Worm (Caenorhabditis elegans) whole organism, L4 larva: Measurements from ENCODE around the gene F38H4.6.
A peak's percentile ranks its signal among the peaks of the same experiment; 100 is the strongest.

Experiments used
- D1046.2 ChIP-seq: fragments of 200-800 bp; sonication (Bioruptor generic); IDR thresholded peaks from 2 replicates; pipeline ENCODE4 v1.3.6; 2022; ENCODE audit warnings: missing genetic modification characterization, missing compliant biosample characterization
- F26F4.8 ChIP-seq: fragments of 200-800 bp; sonication (Bioruptor generic); conservative IDR thresholded peaks from 2 replicates; pipeline ENCODE4 v1.3.6; 2022; ENCODE audit warnings: missing genetic modification characterization, missing compliant biosample characterization
- F44E2.7 ChIP-seq: fragments of 200-800 bp; sonication (Bioruptor generic); IDR thresholded peaks from 2 replicates; pipeline ENCODE4 v2.1.2; 2022; ENCODE audit warnings: missing genetic modification characterization, missing compliant biosample characterization
- R02D3.7 ChIP-seq: fragments of 150-350 bp; sonication (generic microtip); optimal IDR thresholded peaks from 3 replicates; lab custom pipeline; 2014; ENCODE audit warnings: missing biosample characterization, missing genetic modification characterization
- Y105C5A.15 ChIP-seq: fragments of 200-800 bp; sonication (Bioruptor generic); IDR thresholded peaks from 2 replicates; pipeline ENCODE4 v1.3.6; 2022; ENCODE audit warnings: missing genetic modification characterization, missing compliant biosample characterization
- aha-1 ChIP-seq: fragments of 150-350 bp; peaks from one replicate; lab custom pipeline; 2014; ENCODE audit warnings: missing biosample characterization, missing genetic modification characterization
- ceh-28 ChIP-seq: fragments of 150-350 bp; optimal IDR thresholded peaks from 2 replicates; lab custom pipeline; 2014; ENCODE audit warnings: missing biosample characterization, missing genetic modification reagents, missing genetic modification characterization
- ceh-32 ChIP-seq: sonication (generic microtip); optimal IDR thresholded peaks from 2 replicates; lab custom pipeline; 2016; ENCODE audit warnings: mild to moderate bottlenecking, missing genetic modification characterization, missing compliant biosample characterization; ENCODE audit not compliant: poor library complexity
- ctbp-1 ChIP-seq: fragments of 200-800 bp; sonication (Bioruptor generic); IDR thresholded peaks from 2 replicates; pipeline ENCODE4 v1.3.6; 2022; ENCODE audit warnings: missing genetic modification reagents, missing genetic modification characterization, missing compliant biosample characterization
- daf-16 ChIP-seq, 3 experiments: sonication (generic microtip); optimal IDR thresholded peaks; 2 replicates each; lab custom pipeline; 2016 to 2017; ENCODE audit warnings: missing genetic modification characterization in 3 of 3, missing genetic modification reagents in 3 of 3, mild to moderate bottlenecking in 2 of 3, missing compliant biosample characterization in 2 of 3, missing biosample characterization in 1 of 3, moderate library complexity in 1 of 3
- daf-19 ChIP-seq: fragments of 200-800 bp; sonication (Bioruptor generic); conservative IDR thresholded peaks from 2 replicates; pipeline ENCODE4 v1.3.6; 2022; ENCODE audit warnings: missing genetic modification characterization, missing compliant biosample characterization
- dmd-9 ChIP-seq: fragments of 200-800 bp; sonication (Bioruptor generic); IDR thresholded peaks from 2 replicates; pipeline ENCODE4 v1.3.6; 2022; ENCODE audit warnings: missing genetic modification reagents, missing genetic modification characterization, missing compliant biosample characterization
- dpl-1 ChIP-seq: fragments of 150-350 bp; optimal IDR thresholded peaks from 2 replicates; lab custom pipeline; 2014; ENCODE audit warnings: missing biosample characterization, missing genetic modification reagents, missing genetic modification characterization
- fkh-10 ChIP-seq: fragments of 150-350 bp; optimal IDR thresholded peaks from 2 replicates; lab custom pipeline; 2014; ENCODE audit warnings: missing biosample characterization, missing genetic modification reagents, missing genetic modification characterization
- hif-1 ChIP-seq, 2 experiments: sonication (generic microtip); optimal IDR thresholded peaks; 2 replicates each; lab custom pipeline; 2016 to 2017; ENCODE audit warnings: missing compliant biosample characterization in 2 of 2, missing genetic modification characterization in 2 of 2, missing genetic modification reagents in 2 of 2, missing genotype in 2 of 2, mild to moderate bottlenecking in 1 of 2
- hlh-30 ChIP-seq: sonication (generic microtip); optimal IDR thresholded peaks from 2 replicates; lab custom pipeline; 2017; ENCODE audit warnings: antibody characterized with exemption, mild to moderate bottlenecking, missing genetic modification characterization, missing compliant biosample characterization; ENCODE audit not compliant: insufficient read depth
- lin-13 ChIP-seq: fragments of 150-350 bp; optimal IDR thresholded peaks from 2 replicates; lab custom pipeline; 2014; ENCODE audit warnings: missing biosample characterization, missing genetic modification reagents, missing genetic modification characterization
- lin-29 ChIP-seq: fragments of 200-800 bp; sonication (Bioruptor generic); IDR thresholded peaks from 2 replicates; pipeline ENCODE4 v1.3.6; 2022; ENCODE audit warnings: missing genetic modification reagents, missing genetic modification characterization, missing compliant biosample characterization
- lin-39 ChIP-seq: fragments of 150-350 bp; optimal IDR thresholded peaks from 2 replicates; lab custom pipeline; 2014; ENCODE audit warnings: missing biosample characterization, missing genetic modification reagents, missing genetic modification characterization
- lsy-2 ChIP-seq, 2 experiments: fragments of 150-350 bp in 1 of 2; sonication (generic microtip) in 1 of 2; optimal IDR thresholded peaks; 2 replicates each; lab custom pipeline; 2014 to 2017; ENCODE audit warnings: missing biosample characterization in 2 of 2, missing genetic modification characterization in 2 of 2
- madf-9 ChIP-seq: fragments of 200-800 bp; sonication (Bioruptor generic); conservative IDR thresholded peaks from 2 replicates; pipeline ENCODE4 v1.3.6; 2022; ENCODE audit warnings: missing genetic modification reagents, missing genetic modification characterization, missing compliant biosample characterization
- mdt-29 ChIP-seq: fragments of 200-800 bp; sonication (Bioruptor generic); IDR thresholded peaks from 2 replicates; pipeline ENCODE4 v1.3.6; 2022; ENCODE audit warnings: missing genetic modification reagents, missing genetic modification characterization, missing compliant biosample characterization
- mes-2 ChIP-seq: sonication (generic microtip); optimal IDR thresholded peaks from 2 replicates; lab custom pipeline; 2016; ENCODE audit warnings: missing genotype, mild to moderate bottlenecking, missing genetic modification characterization, missing compliant biosample characterization; ENCODE audit not compliant: poor library complexity, severe bottlenecking
- mxl-3 ChIP-seq: fragments of 200-800 bp; sonication (Bioruptor generic); optimal IDR thresholded peaks from 2 replicates; lab custom pipeline; 2018; ENCODE audit warnings: mild to moderate bottlenecking, missing genetic modification characterization, missing compliant biosample characterization
- nhr-10 ChIP-seq: fragments of 150-350 bp; optimal IDR thresholded peaks from 2 replicates; lab custom pipeline; 2014; ENCODE audit warnings: missing biosample characterization, missing genetic modification characterization
- nhr-111 ChIP-seq: fragments of 200-800 bp; sonication (Bioruptor generic); optimal IDR thresholded peaks from 2 replicates; lab custom pipeline; 2018; ENCODE audit warnings: mild to moderate bottlenecking, missing genetic modification characterization, missing compliant biosample characterization
- nhr-237 ChIP-seq: sonication (generic microtip); optimal IDR thresholded peaks from 2 replicates; lab custom pipeline; 2017; ENCODE audit warnings: missing biosample characterization, missing genetic modification characterization
- nhr-41 ChIP-seq: fragments of 200-800 bp; sonication (Bioruptor generic); IDR thresholded peaks from 2 replicates; pipeline ENCODE4 v1.3.6; 2022; ENCODE audit warnings: missing genetic modification reagents, missing genetic modification characterization, missing compliant biosample characterization
- nhr-48 ChIP-seq: sonication (generic microtip); optimal IDR thresholded peaks from 2 replicates; lab custom pipeline; 2016; ENCODE audit warnings: mild to moderate bottlenecking, missing genetic modification characterization, missing compliant biosample characterization
- nhr-6 ChIP-seq: fragments of 150-350 bp; optimal IDR thresholded peaks from 2 replicates; lab custom pipeline; 2014; ENCODE audit warnings: missing biosample characterization, missing genetic modification characterization
- pha-4 ChIP-seq, 2 experiments: fragments of 150-350 bp in 1 of 2; fragments of 200-800 bp in 1 of 2; sonication (Bioruptor generic) in 1 of 2; IDR thresholded peaks in 1 of 2; optimal IDR thresholded peaks in 1 of 2; 2 replicates each; pipeline versions ENCODE4 v1.3.6 to Lab custom; 2014 to 2022; ENCODE audit warnings: missing genetic modification characterization in 2 of 2, missing genetic modification reagents in 2 of 2, missing biosample characterization in 1 of 2, missing compliant biosample characterization in 1 of 2
- rbr-2 ChIP-seq: sonication (generic microtip); optimal IDR thresholded peaks from 2 replicates; lab custom pipeline; 2016; ENCODE audit warnings: missing genotype, missing genetic modification characterization, missing compliant biosample characterization
- saeg-2 ChIP-seq: fragments of 200-800 bp; sonication (Bioruptor generic); IDR thresholded peaks from 2 replicates; pipeline ENCODE4 v1.3.6; 2022; ENCODE audit warnings: missing genetic modification reagents, missing genetic modification characterization, missing compliant biosample characterization
- sdz-12 ChIP-seq: fragments of 200-800 bp; sonication (Bioruptor generic); optimal IDR thresholded peaks from 2 replicates; lab custom pipeline; 2018; ENCODE audit warnings: mild to moderate bottlenecking, missing genetic modification characterization, missing compliant biosample characterization
- set-16 ChIP-seq: fragments of 200-800 bp; sonication (Bioruptor generic); IDR thresholded peaks from 2 replicates; pipeline ENCODE4 v1.3.6; 2022; ENCODE audit warnings: missing genetic modification reagents, missing genetic modification characterization, missing compliant biosample characterization
- snpc-1.2 ChIP-seq: fragments of 200-800 bp; sonication (Bioruptor generic); IDR thresholded peaks from 2 replicates; pipeline ENCODE4 v1.3.6; 2022; ENCODE audit warnings: missing genetic modification reagents, missing genetic modification characterization, missing compliant biosample characterization
- spr-1 ChIP-seq: sonication (generic microtip); optimal IDR thresholded peaks from 2 replicates; lab custom pipeline; 2016; ENCODE audit warnings: mild to moderate bottlenecking, missing genetic modification characterization, missing compliant biosample characterization
- tra-1 ChIP-seq: fragments of 200-800 bp; sonication (Bioruptor generic); IDR thresholded peaks from 2 replicates; pipeline ENCODE4 v1.3.6; 2022; ENCODE audit warnings: missing genetic modification reagents, missing genetic modification characterization, missing compliant biosample characterization
- unc-130 ChIP-seq: sonication (generic microtip); optimal IDR thresholded peaks from 2 replicates; lab custom pipeline; 2016; ENCODE audit warnings: missing genetic modification reagents, missing genetic modification characterization, missing compliant biosample characterization
- vab-7 ChIP-seq: fragments of 200-800 bp; sonication (Bioruptor generic); IDR thresholded peaks from 2 replicates; pipeline ENCODE4 v1.3.6; 2022; ENCODE audit warnings: missing genetic modification reagents, missing genetic modification characterization, missing compliant biosample characterization
- zfp-2 ChIP-seq: sonication (generic microtip); optimal IDR thresholded peaks from 2 replicates; lab custom pipeline; 2016; ENCODE audit warnings: mild to moderate bottlenecking, missing genetic modification characterization, missing compliant biosample characterization
- zip-11 ChIP-seq: fragments of 200-800 bp; sonication (Bioruptor generic); IDR thresholded peaks from 2 replicates; pipeline ENCODE4 v1.3.6; 2022; ENCODE audit warnings: missing genetic modification characterization, missing compliant biosample characterization

F38H4.6 gene

ce11 chrIV:11833456-11833855, 14.2 kb downstream of the F38H4.6 start, which contains the start of gene M117.4:
Gene M117.4 (minus strand): TSS chrIV:11833556.
- no peak for TF ChIP-seq lin-29
- TF ChIP-seq rbr-2 (tag; lab: Kevin White, UChicago), result no peak
- no peak for TF ChIP-seq nhr-41
- TF ChIP-seq pha-4 (GFP tag; IDR thresholded peaks at IDR 0.05; lab: Robert Waterston, UW), result no peak
- TF ChIP-seq pha-4 (tag; optimal IDR thresholded peaks at IDR 0.05; lab: Kevin White, UChicago), result no peak
- TF ChIP-seq lin-13 (GFP tag; lab: Kevin White, UChicago), result no peak
- TF ChIP-seq ceh-28 (tag; lab: Kevin White, UChicago), result no peak
- no peak for TF ChIP-seq nhr-111
- TF ChIP-seq ceh-32, result no peak
- no peak for TF ChIP-seq zfp-2 (tag; lab: Kevin White, UChicago)
- TF ChIP-seq set-16 (GFP tag; lab: Robert Waterston, UW), result no peak
- no peak for TF ChIP-seq mdt-29 (GFP tag; lab: Robert Waterston, UW)
- TF ChIP-seq madf-9 (GFP tag; lab: Robert Waterston, UW), result no peak
- TF ChIP-seq Y105C5A.15 (GFP tag; lab: Robert Waterston, UW), result no peak
- TF ChIP-seq D1046.2 (GFP tag; lab: Robert Waterston, UW), result no peak
- no peak for TF ChIP-seq saeg-2 (GFP tag; lab: Robert Waterston, UW)
- TF ChIP-seq dmd-9, result no peak
- TF ChIP-seq, all 104 proteins: peak for 0

ce11 chrIV:11828012-11828411, 19.7 kb downstream of the F38H4.6 start, which contains the start of gene M117.6:
Gene M117.6 (minus strand): TSS chrIV:11828112.
- TF ChIP-seq snpc-1.2 (GFP tag; lab: Robert Waterston, UW), result 0 out of 2 replicates have a peak, but pooled peaks have one; percentile 16
- TF ChIP-seq set-16 (GFP tag; lab: Robert Waterston, UW), result peak; percentile 53; the same call in 1 of the 2 replicates
- TF ChIP-seq, all 104 proteins: peak for 2; not testable (repeated sequence) for 102

- TF ChIP-seq aha-1 (tag; lab: Kevin White, UChicago) (peak; percentile 33), mes-2 (tag; lab: Kevin White, UChicago) (peak; percentile 55), dpl-1 (GFP tag; lab: Kevin White, UChicago) (peak; percentile 87), hlh-30 (tag; lab: Kevin White, UChicago) (peak; percentile 34), lsy-2 (tag; optimal IDR thresholded peaks at IDR 0.05; lab: Kevin White, UChicago) (peak in 1 of 2 experiments; percentile 56), unc-130 (GFP tag; lab: Kevin White, UChicago) (peak; percentile 45), nhr-6 (peak; percentile 49), F44E2.7 (no peak), tra-1 (no peak), vab-7 (no peak), daf-16 (GFP tag; optimal IDR thresholded peaks at IDR 0.05; lab: Kevin White, UChicago) (no peak), daf-16 (tag; optimal IDR thresholded peaks at IDR 0.05; lab: Kevin White, UChicago) (peak; percentile 22)
Observed at ce11 chrIV:11822454-11822853, 25.2 kb downstream of the F38H4.6 start.

ce11 chrIV:11821591-11822361, 25.9 kb downstream of the F38H4.6 start, which contains the start of the genes par-5 and M117.3:
Gene par-5 (minus strand): TSS chrIV:11821924.
Gene M117.3 (plus strand): TSS chrIV:11822206.
- TF ChIP-seq nhr-41 (no peak), nhr-6 (peak; percentile 24), R02D3.7 (tag; lab: Kevin White, UChicago) (no peak), set-16 (GFP tag; lab: Robert Waterston, UW) (peak; percentile 65), lin-39 (tag; lab: Kevin White, UChicago) (no peak), nhr-10 (tag; lab: Kevin White, UChicago) (no peak), hlh-30 (tag; lab: Kevin White, UChicago) (peak; percentile 98), hif-1 (tag; optimal IDR thresholded peaks at IDR 0.05; lab: Kevin White, UChicago) (peak in 1 of 2 experiments; percentile 80), nhr-48 (tag; lab: Kevin White, UChicago) (peak; percentile 48), spr-1 (tag; lab: Kevin White, UChicago) (no peak), nhr-237 (no peak), unc-130 (GFP tag; lab: Kevin White, UChicago) (no peak), lin-13 (GFP tag; lab: Kevin White, UChicago) (peak; percentile 51), fkh-10 (GFP tag; lab: Kevin White, UChicago) (peak; percentile 68), snpc-1.2 (GFP tag; lab: Robert Waterston, UW) (peak; percentile 59; the same call in 1 of the 2 replicates), zip-11 (GFP tag; lab: Robert Waterston, UW) (no peak), ctbp-1 (GFP tag; lab: Robert Waterston, UW) (peak; percentile 95), daf-19 (GFP tag; lab: Robert Waterston, UW) (no peak), F26F4.8 (GFP tag; lab: Robert Waterston, UW) (no peak), mxl-3 (GFP tag; lab: Kevin White, UChicago) (peak; percentile 81), nhr-111 (no peak), sdz-12 (GFP tag; lab: Kevin White, UChicago) (no peak)
